Fruit fly (Drosophila melanogaster): ENCODE results near the gene C3G.

C3G gene

DNA sequence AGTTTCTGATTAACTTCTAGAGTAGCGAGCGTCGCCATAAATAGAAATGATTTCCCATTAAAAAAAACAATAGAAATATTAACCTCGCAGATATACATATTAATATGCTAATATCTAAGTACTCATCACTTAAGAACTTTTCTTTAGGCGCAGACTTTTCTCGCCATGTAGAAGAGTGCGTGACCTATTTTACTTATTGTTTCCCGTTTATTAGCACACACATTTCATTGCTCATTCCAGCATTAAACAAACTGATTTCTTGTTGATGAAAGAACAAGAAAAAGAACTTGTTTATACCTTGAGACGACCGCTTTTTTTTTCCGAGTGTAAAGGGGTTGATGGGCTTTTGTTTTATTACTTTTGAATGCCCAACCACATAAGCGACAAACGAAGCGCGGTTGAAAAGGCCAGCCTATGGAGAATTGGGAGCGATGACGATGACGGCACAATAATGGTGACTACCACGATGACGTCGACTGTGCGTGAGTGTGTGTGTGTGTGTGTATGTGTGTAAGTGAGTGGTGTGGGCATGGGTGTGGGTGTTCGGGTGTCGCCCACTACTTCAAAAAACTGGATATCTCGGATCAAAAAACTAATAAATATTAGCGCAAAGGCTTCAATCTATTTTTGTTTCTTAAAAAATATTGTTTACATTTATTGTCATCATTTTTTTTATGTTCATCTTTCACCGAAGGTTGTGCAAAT, 7.3 kb downstream of the C3G start (continued):
- TF ChIP-seq CG9797 (GFP tag; optimal IDR thresholded peaks at IDR 0.05) (no peak), slp2 (GFP tag; optimal IDR thresholded peaks at IDR 0.05) (no peak), CG2678 (tag; optimal IDR thresholded peaks at IDR 0.05) (peak; percentile 48), Rx (GFP tag; IDR thresholded peaks at IDR 0.05) (no peak), Asciz (GFP tag; optimal IDR thresholded peaks at IDR 0.05) (no peak), stc (GFP tag; IDR thresholded peaks at IDR 0.05) (no peak), CG3726 (GFP tag; IDR thresholded peaks at IDR 0.05) (no peak), tio (GFP tag; optimal IDR thresholded peaks at IDR 0.05) (no peak), Optix (GFP tag; IDR thresholded peaks at IDR 0.05) (no peak), jing (GFP tag; optimal IDR thresholded peaks at IDR 0.05) (no peak), bab2 (GFP tag; optimal IDR thresholded peaks at IDR 0.05) (no peak), CG18764 (GFP tag; optimal IDR thresholded peaks at IDR 0.05) (no peak), Dref (GFP tag; IDR thresholded peaks at IDR 0.05) (no peak), HLH54F (GFP tag; optimal IDR thresholded peaks at IDR 0.05) (peak; percentile 27), prd (optimal IDR thresholded peaks at IDR 0.05) (no peak), prd (GFP tag; IDR thresholded peaks at IDR 0.05) (peak; percentile 10; the same call in 1 of the 3 replicates), CG11398 (GFP tag; optimal IDR thresholded peaks at IDR 0.05) (no peak), CG11695 (GFP tag; IDR thresholded peaks at IDR 0.05) (no peak), gcm (GFP tag; optimal IDR thresholded peaks at IDR 0.05) (no peak), Ravus (GFP tag; IDR thresholded peaks at IDR 0.05) (no peak), CG11456 (GFP tag; IDR thresholded peaks at IDR 0.05) (peak; percentile 51; the same call in 1 of the 3 replicates), Camta (GFP tag; optimal IDR thresholded peaks at IDR 0.05) (no peak), CG2129 (GFP tag; IDR thresholded peaks at IDR 0.05; ENCODE audit: partially characterized antibody) (no peak), CG5245 (GFP tag; optimal IDR thresholded peaks at IDR 0.05) (no peak), kay (GFP tag; optimal IDR thresholded peaks at IDR 0.05) (no peak), CG8924 (tag; optimal IDR thresholded peaks at IDR 0.05) (peak; percentile 18), CG10565 (GFP tag; optimal IDR thresholded peaks at IDR 0.05) (no peak), CG10147 (GFP tag; optimal IDR thresholded peaks at IDR 0.05) (no peak), caup (GFP tag; optimal IDR thresholded peaks at IDR 0.05; ENCODE audit: severe bottlenecking) (peak; percentile 1), CG14441 (GFP tag; IDR thresholded peaks at IDR 0.05) (no peak), az2 (GFP tag; optimal IDR thresholded peaks at IDR 0.05) (peak; percentile 14), ham (GFP tag; IDR thresholded peaks at IDR 0.05) (no peak), Antp (GFP tag; optimal IDR thresholded peaks at IDR 0.05) (no peak), Fer1 (GFP tag; optimal IDR thresholded peaks at IDR 0.05) (no peak), CG8089 (GFP tag; optimal IDR thresholded peaks at IDR 0.05) (no peak), CG4820 (GFP tag; optimal IDR thresholded peaks at IDR 0.05) (no peak), zfh1 (GFP tag; IDR thresholded peaks at IDR 0.05) (0 out of 3 replicates have a peak, but pooled peaks have one; percentile 18), CG10431 (GFP tag; optimal IDR thresholded peaks at IDR 0.05) (no peak), CTCF (GFP tag; optimal IDR thresholded peaks at IDR 0.05) (no peak), Pdp1 (GFP tag; optimal IDR thresholded peaks at IDR 0.05) (peak; percentile 13 to 16), CG30403 (GFP tag; optimal IDR thresholded peaks at IDR 0.05) (peak; percentile 33), CG14014 (GFP tag; IDR thresholded peaks at IDR 0.05) (0 out of 2 replicates have a peak, but pooled peaks have one; percentile 37), CG6765 (GFP tag; optimal IDR thresholded peaks at IDR 0.05) (no peak), Hey (tag; optimal IDR thresholded peaks at IDR 0.05) (no peak), Sox102F (GFP tag; optimal IDR thresholded peaks at IDR 0.05) (peak; percentile 52), CG6654 (GFP tag; optimal IDR thresholded peaks at IDR 0.05) (no peak), dpn (GFP tag; optimal IDR thresholded peaks at IDR 0.05) (peak; percentile 7 to 46), slbo (GFP tag; IDR thresholded peaks at IDR 0.05) (peak; percentile 28; the same call in 1 of the 2 replicates), CG6254 (GFP tag; optimal IDR thresholded peaks at IDR 0.05) (no peak), Ptx1 (GFP tag; IDR thresholded peaks at IDR 0.05) (0 out of 2 replicates have a peak, but pooled peaks have one; percentile 33), CG31441 (GFP tag; IDR thresholded peaks at IDR 0.05) (0 out of 2 replicates have a peak, but pooled peaks have one; percentile 26)

All from whole organism, embryonic.